In genomic region chr3R:17861878-17862662, dm6 we compare ENCODE assay signal across 3 fruit fly cellular contexts.
TF ChIP-seq lines count a peak whose summit lies in the region.

No protein-coding gene starts in this region.

- TF ChIP-seq CTCF in whole organism, embryonic (GFP tag; optimal IDR thresholded peaks at IDR 0.05; lab: Kevin White, UChicago): no peak

TF ChIP-seq in whole organism, embryonic, 481 proteins besides CTCF, POLR2A, EP300 and RAD21 (continues in another document):
- TF ChIP-seq CG15073 (GFP tag; optimal IDR thresholded peaks at IDR 0.05; lab: Kevin White, UChicago) (no peak), CG9727 (GFP tag; optimal IDR thresholded peaks at IDR 0.05; lab: Kevin White, UChicago) (peak; percentile 7), CG12769 (tag; optimal IDR thresholded peaks at IDR 0.05; lab: Kevin White, UChicago) (no peak), CG15011 (GFP tag; optimal IDR thresholded peaks at IDR 0.05; lab: Kevin White, UChicago) (no peak), CG33213 (GFP tag; optimal IDR thresholded peaks at IDR 0.05; lab: Kevin White, UChicago) (no peak), twi (tag; optimal IDR thresholded peaks at IDR 0.05; lab: Kevin White, UChicago) (no peak), CG1529 (GFP tag; optimal IDR thresholded peaks at IDR 0.05; lab: Kevin White, UChicago) (no peak), CG9609 (GFP tag; optimal IDR thresholded peaks at IDR 0.05; lab: Kevin White, UChicago) (no peak), bowl (GFP tag; IDR thresholded peaks at IDR 0.05; lab: Robert Waterston, UW) (no peak), CG17385 (GFP tag; optimal IDR thresholded peaks at IDR 0.05; lab: Kevin White, UChicago) (peak; percentile 10), pan (optimal IDR thresholded peaks at IDR 0.05; lab: Kevin White, UChicago) (no peak), pan (GFP tag; optimal IDR thresholded peaks at IDR 0.05 in 1 of 2, IDR thresholded peaks at IDR 0.05 in 1 of 2) (no peak), CG30020 (tag; optimal IDR thresholded peaks at IDR 0.05; lab: Kevin White, UChicago) (no peak), gem (tag; optimal IDR thresholded peaks at IDR 0.05; lab: Kevin White, UChicago) (no peak), bbx (GFP tag; IDR thresholded peaks at IDR 0.05; lab: Robert Waterston, UW; ENCODE audit: partially characterized antibody) (no peak), CG11085 (GFP tag; IDR thresholded peaks at IDR 0.05; lab: Robert Waterston, UW) (no peak), gfzf (GFP tag; optimal IDR thresholded peaks at IDR 0.05; lab: Kevin White, UChicago) (no peak), Neu2 (GFP tag; optimal IDR thresholded peaks at IDR 0.05; lab: Kevin White, UChicago; ENCODE audit: borderline replicate concordance) (no peak), CG6854 (GFP tag; optimal IDR thresholded peaks at IDR 0.05; lab: Kevin White, UChicago) (no peak), stc (GFP tag; IDR thresholded peaks at IDR 0.05; lab: Robert Waterston, UW) (peak; percentile 37; the same call in 1 of the 2 replicates), CG12942 (GFP tag; optimal IDR thresholded peaks at IDR 0.05; lab: Kevin White, UChicago) (no peak), CG4617 (GFP tag; optimal IDR thresholded peaks at IDR 0.05; lab: Kevin White, UChicago; ENCODE audit: borderline replicate concordance) (no peak), CG10321 (GFP tag; IDR thresholded peaks at IDR 0.05; lab: Robert Waterston, UW) (no peak), tgo (GFP tag; IDR thresholded peaks at IDR 0.05; lab: Robert Waterston, UW) (peak; percentile 29; the same call in 1 of the 3 replicates), Antp (GFP tag; optimal IDR thresholded peaks at IDR 0.05; lab: Kevin White, UChicago) (no peak), ATbp (GFP tag; optimal IDR thresholded peaks at IDR 0.05; lab: Kevin White, UChicago) (peak; percentile 7), row (GFP tag; IDR thresholded peaks at IDR 0.05; lab: Robert Waterston, UW) (peak; percentile 58; the same call in 1 of the 3 replicates), tio (GFP tag; optimal IDR thresholded peaks at IDR 0.05; lab: Kevin White, UChicago) (no peak), CG9437 (GFP tag; optimal IDR thresholded peaks at IDR 0.05; lab: Kevin White, UChicago) (no peak), CG14710 (tag; optimal IDR thresholded peaks at IDR 0.05; lab: Kevin White, UChicago) (no peak)

TF ChIP-seq in whole organism, prepupa, 60 proteins besides CTCF, POLR2A, EP300 and RAD21:
- TF ChIP-seq CG15336 (GFP tag; IDR thresholded peaks at IDR 0.05; lab: Robert Waterston, UW) (0 out of 2 replicates have a peak, but pooled peaks have one; percentile 28), esn (GFP tag; optimal IDR thresholded peaks at IDR 0.05; lab: Kevin White, UChicago) (no peak), CG32006 (GFP tag; optimal IDR thresholded peaks at IDR 0.05; lab: Kevin White, UChicago) (peak; percentile 38)

TF ChIP-seq in whole organism, pupa, 21 proteins besides CTCF, POLR2A, EP300 and RAD21:
- TF ChIP-seq gl (tag; optimal IDR thresholded peaks at IDR 0.05; lab: Kevin White, UChicago): no peak
- peak; percentile 36 for TF ChIP-seq CG14655 (GFP tag; optimal IDR thresholded peaks at IDR 0.05; lab: Kevin White, UChicago)
TF ChIP-seq in whole organism, pupa: peak in this region for 1.

Comparison
In these comparisons a context has a peak if more than half of its experiments do, and no peak if none do; other contexts are left out.
1. Of the 7 proteins assayed by ChIP-seq in both whole organism, embryonic and whole organism, prepupa: peak only in whole organism, embryonic: Sox102F; only in whole organism, prepupa: none; in both: none; in neither: 6.